Worm (Caenorhabditis elegans): ENCODE data around the gene chil-2.

Gene chil-2

ce11 chrII:9880826-9881225, 6.4 kb upstream of the chil-2 start, which contains the start of gene C08H9.15 (continued):
- TF ChIP-seq D2030.7 (GFP tag; IDR thresholded peaks at IDR 0.05) = no peak

- no peak for TF ChIP-seq bed-1 (GFP tag; IDR thresholded peaks at IDR 0.05)
- TF ChIP-seq F57C9.4 (tag; optimal IDR thresholded peaks at IDR 0.05) = no peak
- no peak for TF ChIP-seq ceh-79 (tag; optimal IDR thresholded peaks at IDR 0.05)
- no peak for TF ChIP-seq F10E7.11 (tag; optimal IDR thresholded peaks at IDR 0.05)
- TF ChIP-seq madf-10 (tag; optimal IDR thresholded peaks at IDR 0.05) = no peak
- TF ChIP-seq D2030.7 (GFP tag; IDR thresholded peaks at IDR 0.05) = no peak
- no peak for TF ChIP-seq lin-40 (tag; optimal IDR thresholded peaks at IDR 0.05)
- no peak for TF ChIP-seq pbrm-1 (GFP tag; IDR thresholded peaks at IDR 0.05)
- TF ChIP-seq chd-7 (tag; optimal IDR thresholded peaks at IDR 0.05) = no peak
- no peak for TF ChIP-seq zfh-2 (GFP tag; conservative IDR thresholded peaks at IDR 0.05)
- TF ChIP-seq T26A5.8 (tag; optimal IDR thresholded peaks at IDR 0.05) = no peak
- TF ChIP-seq ceh-58 (GFP tag; IDR thresholded peaks at IDR 0.05) = no peak
- TF ChIP-seq attf-5 (GFP tag; optimal IDR thresholded peaks at IDR 0.05) = no peak
- TF ChIP-seq rec-8 (tag; optimal IDR thresholded peaks at IDR 0.05) = no peak
- TF ChIP-seq cebp-1 (GFP tag; IDR thresholded peaks at IDR 0.05) = no peak
- no peak for TF ChIP-seq cebp-1 (tag; optimal IDR thresholded peaks at IDR 0.05)
- TF ChIP-seq atf-7 (tag; optimal IDR thresholded peaks at IDR 0.05) = no peak
These were observed 5.4 kb upstream of the chil-2 start for ce11 chrII:9879815-9880214.

- no peak for TF ChIP-seq aptf-3 (GFP tag; IDR thresholded peaks at IDR 0.05)
- TF ChIP-seq hrde-1 (tag; optimal IDR thresholded peaks at IDR 0.05; ENCODE audit: borderline replicate concordance) = no peak
- no peak for TF ChIP-seq atf-7 (tag; optimal IDR thresholded peaks at IDR 0.05)
- TF ChIP-seq ceh-40 (GFP tag; IDR thresholded peaks at IDR 0.05) = no peak
- no peak for TF ChIP-seq F57C9.4 (tag; optimal IDR thresholded peaks at IDR 0.05)
- no peak for TF ChIP-seq ztf-26 (tag; optimal IDR thresholded peaks at IDR 0.05)
- TF ChIP-seq zim-3 (tag; optimal IDR thresholded peaks at IDR 0.05) = no peak
- TF ChIP-seq F55B11.4 (tag; optimal IDR thresholded peaks at IDR 0.05; ENCODE audit: borderline replicate concordance, insufficient read depth) = no peak
- no peak for TF ChIP-seq F23B12.7 (tag; optimal IDR thresholded peaks at IDR 0.05; ENCODE audit: insufficient read depth)
- TF ChIP-seq lag-1 (GFP tag; IDR thresholded peaks at IDR 0.05) = no peak
- TF ChIP-seq lin-40 (tag; optimal IDR thresholded peaks at IDR 0.05) = no peak
These were observed 1.4 kb downstream of the chil-2 start, which contains the start of gene chil-8 for ce11 chrII:9872961-9873360. chil-8 (minus strand) TSS chrII:9873061.

- TF ChIP-seq madf-3 (GFP tag; IDR thresholded peaks at IDR 0.05) (no peak), B0035.1 (tag; optimal IDR thresholded peaks at IDR 0.05) (no peak), nfya-1 (tag; optimal IDR thresholded peaks at IDR 0.05; ENCODE audit: borderline replicate concordance, insufficient read depth) (no peak), ceh-100 (GFP tag; IDR thresholded peaks at IDR 0.05) (no peak), F52B5.7 (tag; optimal IDR thresholded peaks at IDR 0.05) (no peak), mcd-1 (GFP tag; IDR thresholded peaks at IDR 0.05) (no peak), nhr-120 (GFP tag; IDR thresholded peaks at IDR 0.05) (no peak), mxl-1 (tag; optimal IDR thresholded peaks at IDR 0.05) (no peak), ZK185.1 (tag; optimal IDR thresholded peaks at IDR 0.05; ENCODE audit: poor library complexity, severe bottlenecking) (no peak), hlh-26 (GFP tag; conservative IDR thresholded peaks at IDR 0.05) (no peak), egrh-3 (GFP tag; IDR thresholded peaks at IDR 0.05) (no peak), hsf-1 (GFP tag; IDR thresholded peaks at IDR 0.05) (no peak), lin-26 (GFP tag; IDR thresholded peaks at IDR 0.05) (no peak), aptf-3 (GFP tag; IDR thresholded peaks at IDR 0.05) (no peak), F23B12.7 (tag; optimal IDR thresholded peaks at IDR 0.05; ENCODE audit: insufficient read depth) (no peak)
These were observed 3.3 kb downstream of the chil-2 start, which contains the start of gene chil-7 for ce11 chrII:9871061-9871460. chil-7 (minus strand) TSS chrII:9871172.

Data from whole organism, young adult.